Worm (Caenorhabditis elegans) whole organism, late embryonic: Measurements from ENCODE around the gene srg-58.

Source experiments
- C38D4.7 ChIP-seq: fragments of 200-800 bp; sonication (Bioruptor generic); optimal IDR thresholded peaks from 2 replicates; lab custom pipeline; 2018; ENCODE audit warnings: mild to moderate bottlenecking, missing genetic modification characterization, moderate library complexity, missing compliant biosample characterization
- T23F11.4 ChIP-seq: fragments of 200-800 bp; sonication (Bioruptor generic); optimal IDR thresholded peaks from 2 replicates; lab custom pipeline; 2018; ENCODE audit warnings: mild to moderate bottlenecking, missing genetic modification characterization, missing compliant biosample characterization
- Y22D7AL.16 ChIP-seq: sonication (generic microtip); optimal IDR thresholded peaks from 2 replicates; lab custom pipeline; 2016; ENCODE audit warnings: missing genetic modification characterization, missing compliant biosample characterization
- ama-1 ChIP-seq: fragments of 150-350 bp; optimal IDR thresholded peaks from 2 replicates; lab custom pipeline; 2014
- ceh-14 ChIP-seq: sonication (generic microtip); optimal IDR thresholded peaks from 2 replicates; lab custom pipeline; 2016; ENCODE audit warnings: missing genotype, missing genetic modification characterization, missing compliant biosample characterization
- ceh-18 ChIP-seq: sonication (generic microtip); optimal IDR thresholded peaks from 2 replicates; lab custom pipeline; 2016; ENCODE audit warnings: missing genetic modification characterization, missing compliant biosample characterization
- ceh-19 ChIP-seq: fragments of 200-800 bp; sonication (Bioruptor generic); optimal IDR thresholded peaks from 2 replicates; lab custom pipeline; 2018; ENCODE audit warnings: mild to moderate bottlenecking, missing genetic modification characterization, missing compliant biosample characterization
- ceh-2 ChIP-seq: sonication (generic microtip); optimal IDR thresholded peaks from 2 replicates; lab custom pipeline; 2016; ENCODE audit warnings: missing genotype, missing genetic modification characterization, missing compliant biosample characterization
- ceh-22 ChIP-seq: sonication (generic microtip); optimal IDR thresholded peaks from 2 replicates; lab custom pipeline; 2017; ENCODE audit warnings: missing biosample characterization, missing genetic modification characterization
- ceh-24 ChIP-seq: sonication (generic microtip); optimal IDR thresholded peaks from 2 replicates; lab custom pipeline; 2016; ENCODE audit warnings: mild to moderate bottlenecking, missing genetic modification characterization, missing compliant biosample characterization
- ceh-30 ChIP-seq: fragments of 150-350 bp; optimal IDR thresholded peaks from 2 replicates; lab custom pipeline; 2014; ENCODE audit warnings: missing biosample characterization, missing genetic modification characterization
- ceh-34 ChIP-seq: sonication (generic microtip); optimal IDR thresholded peaks from 2 replicates; lab custom pipeline; 2016; ENCODE audit warnings: mild to moderate bottlenecking, missing genetic modification characterization, missing compliant biosample characterization
- ceh-45 ChIP-seq: fragments of 200-800 bp; sonication (Bioruptor generic); IDR thresholded peaks from 2 replicates; pipeline ENCODE4 v1.3.6; 2022; ENCODE audit warnings: missing genetic modification reagents, missing genetic modification characterization, missing compliant biosample characterization
- ceh-48 ChIP-seq: sonication (generic microtip); optimal IDR thresholded peaks from 2 replicates; lab custom pipeline; 2016; ENCODE audit warnings: missing genetic modification characterization, inconsistent platforms, missing compliant biosample characterization
- che-1 ChIP-seq: sonication (generic microtip); optimal IDR thresholded peaks from 2 replicates; lab custom pipeline; 2016; ENCODE audit warnings: mild to moderate bottlenecking, missing genetic modification characterization, missing compliant biosample characterization
- dmd-4 ChIP-seq: sonication (generic microtip); optimal IDR thresholded peaks from 2 replicates; lab custom pipeline; 2016; ENCODE audit warnings: borderline replicate concordance, missing genetic modification characterization, missing compliant biosample characterization
- dve-1 ChIP-seq: sonication (generic microtip); optimal IDR thresholded peaks from 2 replicates; lab custom pipeline; 2017; ENCODE audit warnings: antibody characterized with exemption, mild to moderate bottlenecking, missing genetic modification characterization, missing compliant biosample characterization
- elt-4 ChIP-seq: sonication (generic microtip); optimal IDR thresholded peaks from 2 replicates; lab custom pipeline; 2016; ENCODE audit warnings: missing genetic modification characterization, missing compliant biosample characterization
- ets-4 ChIP-seq: sonication (generic microtip); optimal IDR thresholded peaks from 2 replicates; lab custom pipeline; 2016; ENCODE audit warnings: missing genetic modification characterization, missing compliant biosample characterization
- eyg-1 ChIP-seq: sonication (generic microtip); optimal IDR thresholded peaks from 2 replicates; lab custom pipeline; 2016; ENCODE audit warnings: missing genotype, missing genetic modification characterization, missing compliant biosample characterization
- fax-1 ChIP-seq: sonication (generic microtip); optimal IDR thresholded peaks from 2 replicates; lab custom pipeline; 2016; ENCODE audit warnings: missing genotype, missing genetic modification characterization, missing compliant biosample characterization
- gmeb-2 ChIP-seq: sonication (generic microtip); optimal IDR thresholded peaks from 2 replicates; lab custom pipeline; 2016; ENCODE audit warnings: missing genetic modification characterization, inconsistent platforms, missing compliant biosample characterization
- hlh-13 ChIP-seq: fragments of 200-800 bp; sonication (Bioruptor generic); optimal IDR thresholded peaks from 2 replicates; lab custom pipeline; 2018; ENCODE audit warnings: mild to moderate bottlenecking, missing genetic modification characterization, missing compliant biosample characterization
- hlh-15 ChIP-seq: sonication (generic microtip); optimal IDR thresholded peaks from 2 replicates; lab custom pipeline; 2016; ENCODE audit warnings: missing genetic modification characterization, missing compliant biosample characterization
- hlh-30 ChIP-seq: sonication (generic microtip); optimal IDR thresholded peaks from 2 replicates; lab custom pipeline; 2017; ENCODE audit warnings: antibody characterized with exemption, missing genetic modification characterization, missing compliant biosample characterization; ENCODE audit not compliant: insufficient read depth
- madf-2 ChIP-seq: sonication (generic microtip); optimal IDR thresholded peaks from 2 replicates; lab custom pipeline; 2017; ENCODE audit warnings: missing genetic modification characterization, missing compliant biosample characterization
- npax-4 ChIP-seq: sonication (generic microtip); optimal IDR thresholded peaks from 2 replicates; lab custom pipeline; 2016; ENCODE audit warnings: missing genetic modification characterization, missing compliant biosample characterization
- pag-3 ChIP-seq: sonication (generic microtip); optimal IDR thresholded peaks from 2 replicates; lab custom pipeline; 2016; ENCODE audit warnings: missing compliant biosample characterization, missing genetic modification characterization, borderline replicate concordance
- pat-9 ChIP-seq: fragments of 200-800 bp; sonication (Bioruptor generic); optimal IDR thresholded peaks from 2 replicates; lab custom pipeline; 2018; ENCODE audit warnings: mild to moderate bottlenecking, missing genetic modification characterization, moderate library complexity, missing compliant biosample characterization
- pha-4 ChIP-seq: fragments of 150-350 bp; optimal IDR thresholded peaks from 2 replicates; lab custom pipeline; 2018; ENCODE audit warnings: missing biosample characterization, missing genetic modification reagents, missing genetic modification characterization
- pqm-1 ChIP-seq: sonication (generic microtip); optimal IDR thresholded peaks from 2 replicates; lab custom pipeline; 2016; ENCODE audit warnings: missing genetic modification characterization, missing compliant biosample characterization
- pros-1 ChIP-seq: fragments of 150-350 bp; optimal IDR thresholded peaks from 2 replicates; lab custom pipeline; 2014; ENCODE audit warnings: missing biosample characterization, missing genetic modification reagents, missing genetic modification characterization
- tbx-2 ChIP-seq: sonication (generic microtip); optimal IDR thresholded peaks from 2 replicates; lab custom pipeline; 2016; ENCODE audit warnings: missing genetic modification characterization, missing compliant biosample characterization
- ttx-3 ChIP-seq: sonication (generic microtip); optimal IDR thresholded peaks from 2 replicates; lab custom pipeline; 2016; ENCODE audit warnings: missing genetic modification reagents, missing genetic modification characterization, missing compliant biosample characterization
- unc-3 ChIP-seq, 2 experiments: fragments of 200-800 bp in 1 of 2; sonication (Bioruptor generic) in 1 of 2; sonication (generic microtip) in 1 of 2; conservative IDR thresholded peaks in 1 of 2; optimal IDR thresholded peaks in 1 of 2; 2 replicates each; pipeline versions ENCODE4 v1.3.6 to Lab custom; 2016 to 2022; ENCODE audit warnings: missing compliant biosample characterization in 2 of 2, missing genetic modification characterization in 2 of 2, missing genetic modification reagents in 1 of 2
- unc-86 ChIP-seq: sonication (generic microtip); optimal IDR thresholded peaks from 2 replicates; lab custom pipeline; 2016; ENCODE audit warnings: missing genetic modification characterization, missing compliant biosample characterization

The srg-58 gene

DNA sequence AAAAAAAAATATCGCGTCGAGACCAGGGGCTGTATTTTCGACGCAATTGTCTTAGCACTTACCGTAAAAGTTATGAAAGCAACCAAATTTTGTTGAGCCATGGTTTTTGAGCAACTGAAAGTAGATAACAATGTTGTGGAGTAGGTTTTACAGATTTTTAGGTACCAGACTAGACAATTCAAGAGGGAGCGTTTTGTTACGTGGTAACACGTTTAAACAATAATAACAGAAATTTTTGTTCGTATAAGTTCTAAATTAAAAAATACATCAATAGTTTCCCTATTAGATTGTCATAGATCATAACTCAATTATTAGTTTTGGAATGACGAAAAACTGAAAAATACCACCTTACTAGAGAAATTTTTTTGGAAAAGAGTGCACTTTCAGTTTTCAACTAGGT lies 9.3 kb downstream of the srg-58 start, which contains the start of gene srx-24:
Gene srx-24 (minus strand): TSS at position 101 of the 400 bp plus-strand sequence.
- TF ChIP-seq che-1 (tag; lab: Kevin White, UChicago) (no peak), gmeb-2 (tag; lab: Kevin White, UChicago) (no peak), unc-86 (tag; lab: Kevin White, UChicago) (no peak), elt-4 (tag; lab: Kevin White, UChicago) (no peak), hlh-15 (tag; lab: Kevin White, UChicago) (no peak), pqm-1 (tag; lab: Kevin White, UChicago) (no peak), ttx-3 (no peak), ceh-30 (tag; lab: Kevin White, UChicago) (no peak), pag-3 (tag; lab: Kevin White, UChicago) (no peak), C38D4.7 (GFP tag; lab: Kevin White, UChicago) (no peak), ceh-2 (tag; lab: Kevin White, UChicago) (no peak), ceh-18 (tag; lab: Kevin White, UChicago) (no peak), pros-1 (tag; lab: Kevin White, UChicago) (no peak), pha-4 (tag; lab: Kevin White, UChicago) (no peak), npax-4 (tag; lab: Kevin White, UChicago) (no peak)
- TF ChIP-seq, all 69 proteins: peak for 0

DNA sequence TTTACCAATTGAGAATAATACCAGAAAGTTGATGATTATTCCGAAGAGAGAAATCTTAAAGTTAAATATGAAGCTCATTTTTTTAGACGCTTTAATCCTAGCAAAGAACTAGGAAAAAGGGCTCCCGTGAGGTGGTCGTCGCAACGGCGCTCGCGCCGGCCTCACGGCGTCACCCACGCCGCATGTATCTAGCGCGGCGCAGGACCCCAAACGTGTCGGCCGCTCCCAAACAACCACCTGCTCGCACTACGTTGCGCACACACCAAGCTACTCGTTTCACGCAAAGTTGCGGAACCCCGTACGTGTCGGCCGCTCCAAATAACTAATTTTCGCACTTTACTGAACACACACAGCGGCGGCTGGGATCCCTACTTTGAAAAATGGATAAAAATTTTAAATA lies 13.0 kb downstream of the srg-58 start:
- no peak for TF ChIP-seq dmd-4 (tag; lab: Kevin White, UChicago)
- TF ChIP-seq madf-2 (tag; lab: Kevin White, UChicago): no peak

DNA sequence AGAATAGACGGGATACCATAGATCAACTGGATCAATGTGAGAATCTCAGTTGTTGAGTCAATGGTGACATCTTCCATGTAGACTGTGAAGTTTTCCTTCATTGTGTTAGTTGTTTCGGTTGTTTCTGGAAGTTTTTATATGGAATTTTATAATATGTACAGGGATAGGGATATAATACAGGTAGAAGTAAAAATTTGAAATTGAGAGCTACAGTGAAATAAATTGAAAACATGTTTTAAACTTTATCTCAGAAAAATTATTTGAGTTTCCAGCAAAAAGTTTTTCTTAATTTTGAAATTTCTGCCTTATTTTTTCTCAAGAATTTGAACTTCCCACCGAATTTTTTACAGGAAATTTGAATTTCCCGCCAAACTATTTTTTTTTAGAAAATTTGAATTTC lies 17.1 kb downstream of the srg-58 start, which contains the start of gene srg-62:
Gene srg-62 (minus strand): TSS at position 101 of the 400 bp plus-strand sequence.
- TF ChIP-seq ceh-2 (tag; lab: Kevin White, UChicago): no peak
- no peak for TF ChIP-seq pat-9 (tag; lab: Kevin White, UChicago)
- TF ChIP-seq unc-3 (GFP tag; conservative IDR thresholded peaks at IDR 0.05; lab: Robert Waterston, UW): no peak
- TF ChIP-seq unc-3 (tag; optimal IDR thresholded peaks at IDR 0.05; lab: Kevin White, UChicago): no peak
- TF ChIP-seq ceh-22 (tag; lab: Kevin White, UChicago): no peak
- TF ChIP-seq pqm-1 (tag; lab: Kevin White, UChicago): no peak
- TF ChIP-seq dmd-4 (tag; lab: Kevin White, UChicago): no peak
- TF ChIP-seq dve-1 (tag; lab: Kevin White, UChicago): no peak
- no peak for TF ChIP-seq eyg-1 (tag; lab: Kevin White, UChicago)
- TF ChIP-seq ceh-34: no peak
- TF ChIP-seq T23F11.4: no peak
- no peak for TF ChIP-seq hlh-13 (GFP tag; lab: Kevin White, UChicago)
- no peak for TF ChIP-seq ets-4 (tag; lab: Kevin White, UChicago)
- TF ChIP-seq ceh-19 (GFP tag; lab: Kevin White, UChicago): no peak
- TF ChIP-seq Y22D7AL.16 (tag; lab: Kevin White, UChicago): no peak
- TF ChIP-seq tbx-2 (tag; lab: Kevin White, UChicago): no peak

DNA sequence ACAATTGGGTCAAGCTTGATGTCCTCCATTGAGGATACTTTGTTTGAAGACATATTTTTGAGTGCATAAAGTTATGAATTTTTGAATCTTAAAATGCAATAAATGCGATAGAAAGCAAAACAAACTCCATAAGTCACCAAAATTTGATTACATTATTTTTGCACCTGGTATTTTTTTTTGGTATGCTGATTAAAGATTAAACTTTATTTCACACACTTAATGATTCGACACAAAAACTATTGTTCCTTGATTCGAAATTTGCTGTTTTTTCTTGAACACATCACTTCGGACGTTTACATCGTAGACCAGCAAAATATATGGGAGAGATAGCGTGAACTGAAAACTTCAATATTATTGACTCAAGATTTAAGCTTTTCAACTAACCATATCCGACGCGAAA lies 19.1 kb downstream of the srg-58 start, which contains the start of gene srg-61:
Gene srg-61 (minus strand): TSS at position 101 of the 400 bp plus-strand sequence.
- TF ChIP-seq hlh-30 (tag; lab: Kevin White, UChicago) (no peak), fax-1 (tag; lab: Kevin White, UChicago) (no peak), ceh-22 (tag; lab: Kevin White, UChicago) (no peak), ceh-30 (tag; lab: Kevin White, UChicago) (no peak), ama-1 (lab: Kevin White, UChicago) (no peak), ceh-48 (tag; lab: Kevin White, UChicago) (no peak), T23F11.4 (no peak), pat-9 (tag; lab: Kevin White, UChicago) (no peak), ceh-34 (no peak), gmeb-2 (tag; lab: Kevin White, UChicago) (no peak), ets-4 (tag; lab: Kevin White, UChicago) (no peak), ceh-45 (GFP tag; lab: Robert Waterston, UW) (no peak), ceh-14 (tag; lab: Kevin White, UChicago) (no peak), madf-2 (tag; lab: Kevin White, UChicago) (no peak), ceh-24 (no peak), eyg-1 (tag; lab: Kevin White, UChicago) (no peak)
- TF ChIP-seq, all 69 proteins: peak for 0
